Fruit fly (Drosophila melanogaster) whole organism, embryonic: ENCODE measurements around the gene rtv.

ENCODE experiments used
- Adf1 ChIP-seq: fragments of 200-800 bp; sonication (Bioruptor generic); IDR thresholded peaks from 2 replicates; pipeline ENCODE4 v1.3.6; 2022; ENCODE audit warnings: missing biosample characterization, missing genetic modification characterization
- Blimp-1 ChIP-seq: fragments of 200-800 bp; sonication (Bioruptor generic); optimal IDR thresholded peaks from 3 replicates; lab custom pipeline; 2018; ENCODE audit warnings: missing biosample characterization, missing genetic modification characterization, mild to moderate bottlenecking, moderate library complexity, missing genetic modification reagents
- CG10209 ChIP-seq: fragments of 200-800 bp; sonication (Bioruptor generic); optimal IDR thresholded peaks from 3 replicates; lab custom pipeline; 2017; ENCODE audit warnings: missing biosample characterization, mild to moderate bottlenecking, missing genetic modification characterization, missing genetic modification reagents
- CG10431 ChIP-seq: fragments of 200-800 bp; sonication (Bioruptor generic); optimal IDR thresholded peaks from 3 replicates; lab custom pipeline; 2018; ENCODE audit warnings: missing biosample characterization, mild to moderate bottlenecking, missing genetic modification characterization
- CG10543 ChIP-seq: fragments of 200-800 bp; sonication (Bioruptor generic); optimal IDR thresholded peaks from 3 replicates; lab custom pipeline; 2017; ENCODE audit warnings: missing biosample characterization, mild to moderate bottlenecking, missing genetic modification characterization, moderate library complexity
- CG10654 ChIP-seq: fragments of 200-800 bp; sonication (Bioruptor generic); optimal IDR thresholded peaks from 2 replicates; lab custom pipeline; 2016; ENCODE audit warnings: missing biosample characterization, missing genetic modification characterization
- CG11093 ChIP-seq: fragments of 200-800 bp; sonication (Bioruptor generic); IDR thresholded peaks from 3 replicates; pipeline ENCODE4 v1.3.6; 2022; ENCODE audit warnings: missing biosample characterization, missing genetic modification characterization
- CG12769 ChIP-seq: fragments of 200-800 bp; sonication (Bioruptor generic); optimal IDR thresholded peaks from 2 replicates; lab custom pipeline; 2019; ENCODE audit warnings: missing biosample characterization, mild to moderate bottlenecking, missing genetic modification characterization, moderate library complexity
- CG13424 ChIP-seq: fragments of 200-800 bp; sonication (Bioruptor generic); optimal IDR thresholded peaks from 2 replicates; lab custom pipeline; 2019; ENCODE audit warnings: missing biosample characterization, mild to moderate bottlenecking, missing genetic modification characterization, moderate library complexity
- CG15479 ChIP-seq: fragments of 200-800 bp; sonication (Bioruptor generic); optimal IDR thresholded peaks from 3 replicates; lab custom pipeline; 2019; ENCODE audit warnings: missing biosample characterization, mild to moderate bottlenecking, missing genetic modification characterization, moderate library complexity
- CG17612 ChIP-seq: fragments of 200-800 bp; sonication (Bioruptor generic); IDR thresholded peaks from 2 replicates; pipeline ENCODE4 v1.3.6; 2022; ENCODE audit warnings: missing biosample characterization, missing genetic modification characterization
- CG18476 ChIP-seq: fragments of 200-800 bp; sonication (Bioruptor generic); optimal IDR thresholded peaks from 2 replicates; lab custom pipeline; 2016; ENCODE audit warnings: missing biosample characterization, mild to moderate bottlenecking, missing genetic modification characterization
- CG30020 ChIP-seq: fragments of 200-800 bp; optimal IDR thresholded peaks from 2 replicates; lab custom pipeline; 2019; ENCODE audit warnings: missing biosample characterization, mild to moderate bottlenecking, missing genetic modification characterization, moderate library complexity
- CG31365 ChIP-seq: fragments of 200-800 bp; sonication (Bioruptor generic); optimal IDR thresholded peaks from 2 replicates; lab custom pipeline; 2018; ENCODE audit warnings: missing biosample characterization, mild to moderate bottlenecking, missing genetic modification characterization
- CG31441 ChIP-seq: fragments of 200-800 bp; sonication (Bioruptor generic); IDR thresholded peaks from 2 replicates; pipeline ENCODE4 v1.3.6; 2022; ENCODE audit warnings: missing biosample characterization, missing genetic modification characterization
- CG32772 ChIP-seq: fragments of 200-800 bp; sonication (Bioruptor generic); IDR thresholded peaks from 2 replicates; pipeline ENCODE4 v1.3.6; 2022; ENCODE audit warnings: missing biosample characterization, missing genetic modification characterization
- CG3281 ChIP-seq: fragments of 200-800 bp; sonication (Bioruptor generic); optimal IDR thresholded peaks from 3 replicates; lab custom pipeline; 2017; ENCODE audit warnings: missing biosample characterization, mild to moderate bottlenecking, missing genetic modification characterization
- CG34224 ChIP-seq: fragments of 200-800 bp; sonication (Bioruptor generic); IDR thresholded peaks from 3 replicates; pipeline ENCODE4 v1.3.6; 2022; ENCODE audit warnings: missing biosample characterization, missing genetic modification characterization; ENCODE audit not compliant: partially characterized antibody
- CG4730 ChIP-seq: fragments of 200-800 bp; sonication (Bioruptor generic); IDR thresholded peaks from 2 replicates; pipeline ENCODE4 v1.3.6; 2022; ENCODE audit warnings: missing biosample characterization, missing genetic modification characterization
- CG6765 ChIP-seq: fragments of 200-800 bp; sonication (Bioruptor generic); optimal IDR thresholded peaks from 3 replicates; lab custom pipeline; 2017; ENCODE audit warnings: missing biosample characterization, mild to moderate bottlenecking, missing genetic modification characterization
- CG6813 ChIP-seq: fragments of 200-800 bp; sonication (Bioruptor generic); optimal IDR thresholded peaks from 2 replicates; lab custom pipeline; 2017; ENCODE audit warnings: missing biosample characterization, missing genetic modification characterization, mild to moderate bottlenecking, moderate library complexity, missing genetic modification reagents
- CG7839 ChIP-seq: fragments of 200-800 bp; sonication (Bioruptor generic); optimal IDR thresholded peaks from 3 replicates; lab custom pipeline; 2018; ENCODE audit warnings: missing biosample characterization, mild to moderate bottlenecking, missing genetic modification characterization, moderate library complexity
- CG8281 ChIP-seq: fragments of 200-800 bp; sonication (Bioruptor generic); optimal IDR thresholded peaks from 2 replicates; lab custom pipeline; 2018; ENCODE audit warnings: missing biosample characterization, mild to moderate bottlenecking, missing genetic modification characterization, moderate library complexity
- CG8944 ChIP-seq: fragments of 200-800 bp; sonication (Bioruptor generic); optimal IDR thresholded peaks from 3 replicates; lab custom pipeline; 2016; ENCODE audit warnings: missing biosample characterization, missing genetic modification characterization
- Dbx ChIP-seq: fragments of 200-800 bp; sonication (Bioruptor generic); IDR thresholded peaks from 3 replicates; pipeline ENCODE4 v1.3.6; 2022; ENCODE audit warnings: missing biosample characterization, missing genetic modification characterization
- Dek ChIP-seq: fragments of 200-800 bp; sonication (Bioruptor generic); optimal IDR thresholded peaks from 3 replicates; lab custom pipeline; 2019; ENCODE audit warnings: missing biosample characterization, mild to moderate bottlenecking, missing genetic modification characterization, moderate library complexity
- Doc3 ChIP-seq: fragments of 200-800 bp; sonication (Bioruptor generic); IDR thresholded peaks from 3 replicates; pipeline ENCODE4 v1.3.6; 2022; ENCODE audit warnings: missing biosample characterization, missing genetic modification characterization; ENCODE audit not compliant: partially characterized antibody
- Hmr ChIP-seq: fragments of 200-800 bp; sonication (Bioruptor generic); optimal IDR thresholded peaks from 3 replicates; lab custom pipeline; 2017; ENCODE audit warnings: mild to moderate bottlenecking, missing biosample characterization, missing genetic modification reagents, missing genetic modification characterization
- Hr39 ChIP-seq: fragments of >200 bp; optimal IDR thresholded peaks from 2 replicates; lab custom pipeline; 2017
- Lhr ChIP-seq: fragments of 200-800 bp; sonication (Bioruptor generic); optimal IDR thresholded peaks from 3 replicates; lab custom pipeline; 2017; ENCODE audit warnings: mild to moderate bottlenecking, missing biosample characterization, missing genetic modification reagents, missing genetic modification characterization
- Mes4 ChIP-seq: fragments of 200-800 bp; sonication (Bioruptor generic); optimal IDR thresholded peaks from 2 replicates; lab custom pipeline; 2016; ENCODE audit warnings: missing biosample characterization, missing genetic modification characterization
- NC2β ChIP-seq: fragments of 200-800 bp; sonication (Bioruptor generic); optimal IDR thresholded peaks from 2 replicates; lab custom pipeline; 2016; ENCODE audit warnings: missing biosample characterization, missing genetic modification characterization
- Oli ChIP-seq: fragments of 200-800 bp; sonication (Bioruptor generic); optimal IDR thresholded peaks from 2 replicates; lab custom pipeline; 2018; ENCODE audit warnings: missing biosample characterization, mild to moderate bottlenecking, missing genetic modification characterization, moderate library complexity
- Side ChIP-seq: fragments of 200-800 bp; sonication (Bioruptor generic); optimal IDR thresholded peaks from 2 replicates; lab custom pipeline; 2016; ENCODE audit warnings: missing biosample characterization, missing genetic modification characterization
- Sin3A ChIP-seq: fragments of >200 bp; optimal IDR thresholded peaks from 2 replicates; lab custom pipeline; 2018
- Spps ChIP-seq: fragments of 200-800 bp; sonication (Bioruptor generic); optimal IDR thresholded peaks from 2 replicates; lab custom pipeline; 2018; ENCODE audit warnings: missing biosample characterization, mild to moderate bottlenecking, missing genetic modification characterization
- ash1 ChIP-seq: fragments of 200-800 bp; sonication (Bioruptor generic); optimal IDR thresholded peaks from 2 replicates; lab custom pipeline; 2018; ENCODE audit warnings: missing biosample characterization, mild to moderate bottlenecking, missing genetic modification characterization
- ato ChIP-seq: fragments of 200-800 bp; sonication (Bioruptor generic); IDR thresholded peaks from 2 replicates; pipeline ENCODE4 v1.3.6; 2022; ENCODE audit warnings: missing biosample characterization, missing genetic modification characterization; ENCODE audit not compliant: partially characterized antibody
- cg ChIP-seq: fragments of 200-800 bp; sonication (Bioruptor generic); optimal IDR thresholded peaks from 3 replicates; lab custom pipeline; 2019; ENCODE audit warnings: missing biosample characterization, mild to moderate bottlenecking, missing genetic modification characterization, moderate library complexity
- crc ChIP-seq: fragments of 200-800 bp; sonication (Bioruptor generic); optimal IDR thresholded peaks from 2 replicates; lab custom pipeline; 2016; ENCODE audit warnings: missing biosample characterization, missing genetic modification characterization
- eve ChIP-seq, 2 experiments: fragments of >200 bp; optimal IDR thresholded peaks; 2 replicates each; lab custom pipeline; 2017; ENCODE audit warnings: missing biosample characterization in 2 of 2, missing genetic modification characterization in 2 of 2
- gro ChIP-seq: fragments of 200-800 bp; sonication (Bioruptor generic); optimal IDR thresholded peaks from 2 replicates; lab custom pipeline; 2016; ENCODE audit warnings: missing biosample characterization, missing genetic modification characterization
- jumu ChIP-seq: fragments of 200-800 bp; sonication (Bioruptor generic); optimal IDR thresholded peaks from 3 replicates; lab custom pipeline; 2016; ENCODE audit warnings: missing biosample characterization, missing genetic modification characterization
- lmd ChIP-seq: fragments of 200-800 bp; sonication (Bioruptor generic); IDR thresholded peaks from 2 replicates; pipeline ENCODE4 v1.3.6; 2022; ENCODE audit warnings: missing biosample characterization, missing genetic modification characterization
- pan ChIP-seq, 4 experiments: fragments of >200 bp in 3 of 4; fragments of 200-800 bp in 1 of 4; sonication (Bioruptor generic) in 1 of 4; optimal IDR thresholded peaks in 3 of 4; IDR thresholded peaks in 1 of 4; 2 replicates each; pipeline versions ENCODE4 v1.3.6 to Lab custom; 2017 to 2022; ENCODE audit warnings: missing biosample characterization in 2 of 4, missing genetic modification characterization in 2 of 4, mixed read lengths in 1 of 4
- row ChIP-seq: fragments of 200-800 bp; sonication (Bioruptor generic); IDR thresholded peaks from 3 replicates; pipeline ENCODE4 v1.3.6; 2022; ENCODE audit warnings: missing biosample characterization, missing genetic modification characterization
- sob ChIP-seq: fragments of 200-800 bp; sonication (Bioruptor generic); IDR thresholded peaks from 2 replicates; pipeline ENCODE4 v1.3.6; 2022; ENCODE audit warnings: missing biosample characterization, missing genetic modification characterization
- vfl ChIP-seq: fragments of 200-800 bp; sonication (Bioruptor generic); optimal IDR thresholded peaks from 2 replicates; lab custom pipeline; 2016; ENCODE audit warnings: missing biosample characterization, missing genetic modification characterization
- zen ChIP-seq: fragments of 200-800 bp; sonication (Bioruptor generic); optimal IDR thresholded peaks from 3 replicates; lab custom pipeline; 2018; ENCODE audit warnings: missing biosample characterization, mild to moderate bottlenecking, missing genetic modification characterization, moderate library complexity

Gene rtv

dm6 chrX:11108148-11108844 lies 45.5 kb downstream of the rtv start, which contains the start of gene Hsp60A (continued):
- TF ChIP-seq CG4730 (GFP tag; lab: Robert Waterston, UW) = 0 out of 2 replicates have a peak, but pooled peaks have one; percentile 15
- peak; percentile 52 for TF ChIP-seq Hmr (GFP tag; lab: Kevin White, UChicago)
- no peak for TF ChIP-seq CG6813 (GFP tag; lab: Kevin White, UChicago)
- peak; percentile 63 for TF ChIP-seq cg (GFP tag; lab: Kevin White, UChicago)
- peak; percentile 89 for TF ChIP-seq CG34224 (GFP tag; lab: Robert Waterston, UW)
- no peak for TF ChIP-seq Side (GFP tag; lab: Kevin White, UChicago)
- peak; percentile 59 for TF ChIP-seq CG7839 (tag; lab: Kevin White, UChicago)
- peak; percentile 39 for TF ChIP-seq CG10209 (GFP tag; lab: Kevin White, UChicago)
- peak; percentile 48; the same call in 1 of the 3 replicates for TF ChIP-seq Dbx (GFP tag; lab: Robert Waterston, UW)
- peak; percentile 10 for TF ChIP-seq Sin3A (lab: Kevin White, UChicago)
- TF ChIP-seq ash1 (GFP tag; lab: Kevin White, UChicago) = no peak
- TF ChIP-seq Mes4 (GFP tag; lab: Kevin White, UChicago) = no peak
- TF ChIP-seq CG10431 (GFP tag; lab: Kevin White, UChicago) = peak; percentile 1
- TF ChIP-seq Hr39 (lab: Kevin White, UChicago) = no peak
- peak; percentile 33 for TF ChIP-seq CG3281 (GFP tag; lab: Kevin White, UChicago)
- peak; percentile 50 for TF ChIP-seq CG32772 (GFP tag; lab: Robert Waterston, UW)
- TF ChIP-seq zen (tag; lab: Kevin White, UChicago) = peak; percentile 40
- TF ChIP-seq CG31441 (GFP tag; lab: Robert Waterston, UW) = peak; percentile 51
- TF ChIP-seq ato (GFP tag; lab: Robert Waterston, UW) = peak; percentile 55; the same call in 1 of the 2 replicates
- TF ChIP-seq Blimp-1 (GFP tag; lab: Kevin White, UChicago) = peak; percentile 53
- no peak for TF ChIP-seq eve (GFP tag; optimal IDR thresholded peaks at IDR 0.05; lab: Kevin White, UChicago)
- peak; percentile 34 for TF ChIP-seq Lhr (GFP tag; lab: Kevin White, UChicago)
- peak; percentile 35 for TF ChIP-seq Dek (tag; lab: Kevin White, UChicago)
- TF ChIP-seq CG6765 (GFP tag; lab: Kevin White, UChicago) = no peak
- no peak for TF ChIP-seq CG8944 (GFP tag; lab: Kevin White, UChicago)
- TF ChIP-seq CG18476 (GFP tag; lab: Kevin White, UChicago) = peak; percentile 65
- no peak for TF ChIP-seq gro (GFP tag; lab: Kevin White, UChicago)
- TF ChIP-seq Doc3 (GFP tag; lab: Robert Waterston, UW) = peak; percentile 84
- TF ChIP-seq sob (GFP tag; lab: Robert Waterston, UW) = peak; percentile 52
- TF ChIP-seq CG13424 = peak; percentile 75
- peak; percentile 41 for TF ChIP-seq vfl (GFP tag; lab: Kevin White, UChicago)
- no peak for TF ChIP-seq CG17612 (GFP tag; lab: Robert Waterston, UW)
- no peak for TF ChIP-seq NC2β
- TF ChIP-seq CG10543 (GFP tag; lab: Kevin White, UChicago) = no peak
- TF ChIP-seq crc (GFP tag; lab: Kevin White, UChicago) = no peak
- no peak for TF ChIP-seq pan (optimal IDR thresholded peaks at IDR 0.05; lab: Kevin White, UChicago)
- TF ChIP-seq pan (GFP tag; optimal IDR thresholded peaks at IDR 0.05 in 1 of 2, IDR thresholded peaks at IDR 0.05 in 1 of 2) = peak in 1 of 2 experiments; percentile 39
- peak; percentile 38; the same call in 1 of the 2 replicates for TF ChIP-seq lmd (GFP tag; lab: Robert Waterston, UW)
- TF ChIP-seq CG11093 (GFP tag; lab: Robert Waterston, UW) = no peak
- TF ChIP-seq CG15479 (GFP tag; lab: Kevin White, UChicago) = no peak
- peak; percentile 2 for TF ChIP-seq Oli (tag; lab: Kevin White, UChicago)
- no peak for TF ChIP-seq CG8281 (tag; lab: Kevin White, UChicago)
- no peak for TF ChIP-seq Spps (tag; lab: Kevin White, UChicago)
- peak; percentile 82 for TF ChIP-seq row (GFP tag; lab: Robert Waterston, UW)
- TF ChIP-seq CG10654 = peak; percentile 23
- TF ChIP-seq Adf1 (GFP tag; lab: Robert Waterston, UW) = no peak
- TF ChIP-seq CG12769 (tag; lab: Kevin White, UChicago) = no peak
- TF ChIP-seq CG30020 = peak; percentile 25
- no peak for TF ChIP-seq jumu (GFP tag; lab: Kevin White, UChicago)
- no peak for TF ChIP-seq CG31365
